Worm (Caenorhabditis elegans): Measurements from ENCODE around the gene Y43C5A.4.

The Y43C5A.4 gene

ce11 chrIV:10277716-10278115 is at the start of gene Y43C5A.4:
Gene Y43C5A.4 (plus strand): TSS chrIV:10278016.
- TF ChIP-seq rcor-1 (GFP tag; IDR thresholded peaks at IDR 0.05): no peak
- TF ChIP-seq dpff-1 (tag; optimal IDR thresholded peaks at IDR 0.05): no peak
- no peak for TF ChIP-seq ekl-4 (GFP tag; IDR thresholded peaks at IDR 0.05)
- no peak for TF ChIP-seq F52B5.7 (tag; optimal IDR thresholded peaks at IDR 0.05)
- no peak for TF ChIP-seq nhr-27 (tag; optimal IDR thresholded peaks at IDR 0.05)
- TF ChIP-seq C17E4.6 (GFP tag; IDR thresholded peaks at IDR 0.05): no peak
- no peak for TF ChIP-seq sea-2 (GFP tag; IDR thresholded peaks at IDR 0.05)
- TF ChIP-seq tlf-1 (GFP tag; optimal IDR thresholded peaks at IDR 0.05): no peak
- TF ChIP-seq lin-54 (GFP tag; optimal IDR thresholded peaks at IDR 0.05): no peak
- no peak for TF ChIP-seq lir-1 (GFP tag; conservative IDR thresholded peaks at IDR 0.05)
- TF ChIP-seq nhr-90 (tag; optimal IDR thresholded peaks at IDR 0.05): no peak
- TF ChIP-seq F23B12.7 (tag; optimal IDR thresholded peaks at IDR 0.05; ENCODE audit: insufficient read depth): no peak
- TF ChIP-seq atf-7 (tag; optimal IDR thresholded peaks at IDR 0.05): no peak
- TF ChIP-seq fkh-3 (tag; optimal IDR thresholded peaks at IDR 0.05): no peak
- no peak for TF ChIP-seq lsl-1 (GFP tag; optimal IDR thresholded peaks at IDR 0.05)
- no peak for TF ChIP-seq egrh-3 (GFP tag; IDR thresholded peaks at IDR 0.05)
- no peak for TF ChIP-seq madf-3 (GFP tag; IDR thresholded peaks at IDR 0.05)
- no peak for TF ChIP-seq zfh-2 (GFP tag; conservative IDR thresholded peaks at IDR 0.05)
- TF ChIP-seq attf-6 (GFP tag; IDR thresholded peaks at IDR 0.05): no peak

DNA sequence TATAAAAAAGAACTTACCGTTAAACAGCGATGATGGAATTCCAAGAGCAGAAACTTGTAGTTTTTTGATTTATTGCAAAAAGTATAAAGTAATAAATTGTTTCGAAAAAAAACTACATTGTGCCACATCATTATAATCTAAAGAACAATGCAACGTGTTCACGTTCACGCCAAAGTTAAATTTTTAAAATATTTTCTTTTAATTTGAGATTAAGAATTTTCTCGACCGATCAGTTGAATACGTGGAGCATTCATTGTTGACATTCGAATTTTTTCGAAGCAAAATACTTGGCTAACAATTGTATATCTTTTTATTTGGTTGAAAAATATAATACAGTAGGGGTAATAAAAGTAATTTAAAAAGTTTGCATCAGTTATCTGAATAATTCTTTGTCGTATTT is 46.8 kb upstream of the Y43C5A.4 start, which contains the start of gene F01G10.5:
TSS of gene F01G10.5 (minus strand) at position 101 of the 400 bp plus-strand sequence.
- no peak for TF ChIP-seq F22D6.2 (tag; optimal IDR thresholded peaks at IDR 0.05)
- TF ChIP-seq lsl-1 (GFP tag; optimal IDR thresholded peaks at IDR 0.05): no peak
- no peak for TF ChIP-seq snpc-1.1 (tag; optimal IDR thresholded peaks at IDR 0.05; ENCODE audit: insufficient read depth)
- no peak for TF ChIP-seq nhr-80 (tag; optimal IDR thresholded peaks at IDR 0.05)
- TF ChIP-seq snpc-3.4 (tag; optimal IDR thresholded peaks at IDR 0.05): no peak
- TF ChIP-seq ztf-18 (tag; optimal IDR thresholded peaks at IDR 0.05): no peak
- TF ChIP-seq ceh-79 (tag; optimal IDR thresholded peaks at IDR 0.05): no peak
- TF ChIP-seq die-1 (tag; optimal IDR thresholded peaks at IDR 0.05): no peak

ce11 chrIV:10232456-10232855 is 45.4 kb upstream of the Y43C5A.4 start, which contains the start of gene F01G10.4:
Gene F01G10.4 (minus strand): TSS chrIV:10232556.
- TF ChIP-seq mes-4 (tag; optimal IDR thresholded peaks at IDR 0.05) (no peak), Y53F4B.3 (GFP tag; IDR thresholded peaks at IDR 0.05) (no peak), lag-1 (GFP tag; IDR thresholded peaks at IDR 0.05) (no peak), madf-10 (tag; optimal IDR thresholded peaks at IDR 0.05) (no peak), attf-6 (GFP tag; IDR thresholded peaks at IDR 0.05) (no peak), C06A6.2 (GFP tag; conservative IDR thresholded peaks at IDR 0.05) (no peak), egl-18 (GFP tag; IDR thresholded peaks at IDR 0.05) (no peak), zim-3 (tag; optimal IDR thresholded peaks at IDR 0.05) (no peak), F55B11.4 (tag; optimal IDR thresholded peaks at IDR 0.05; ENCODE audit: borderline replicate concordance, insufficient read depth) (no peak)

DNA sequence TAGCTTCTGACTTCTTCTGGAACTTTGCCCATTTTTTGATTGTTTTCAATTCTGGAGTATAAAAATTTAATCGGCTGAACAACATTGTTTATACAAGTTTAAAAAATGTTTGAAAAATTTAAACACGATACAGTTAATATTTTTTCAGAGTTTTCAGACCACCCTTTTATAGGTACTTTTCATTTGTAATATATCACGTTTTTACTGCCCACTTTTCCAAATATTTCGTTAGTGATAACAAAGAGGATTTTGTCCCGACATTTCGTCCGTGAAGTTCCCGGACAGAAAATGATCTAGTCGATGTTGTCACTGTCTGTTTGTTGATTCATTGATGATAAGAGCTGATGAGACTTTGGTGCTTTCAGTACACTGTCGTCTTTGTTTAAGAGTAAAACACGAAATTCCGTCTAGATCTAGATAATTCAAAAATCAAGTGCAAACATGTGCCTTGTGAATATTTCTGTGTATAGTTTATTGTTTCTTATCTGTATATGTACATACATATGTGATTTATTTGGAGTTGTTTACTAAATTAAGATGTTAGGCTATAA is 42.5 kb upstream of the Y43C5A.4 start, which contains the start of gene ech-9:
TSS of gene ech-9 (minus strand) at position 51 of the 551 bp plus-strand sequence.
- TF ChIP-seq dox-1 (GFP tag; IDR thresholded peaks at IDR 0.05) (no peak), let-526 (GFP tag; IDR thresholded peaks at IDR 0.05) (no peak), cebp-1 (GFP tag; IDR thresholded peaks at IDR 0.05) (no peak), cebp-1 (tag; optimal IDR thresholded peaks at IDR 0.05) (no peak), ztf-18 (tag; optimal IDR thresholded peaks at IDR 0.05) (no peak), ztf-26 (tag; optimal IDR thresholded peaks at IDR 0.05) (no peak), nhr-80 (tag; optimal IDR thresholded peaks at IDR 0.05) (no peak), Y53F4B.3 (GFP tag; IDR thresholded peaks at IDR 0.05) (no peak), ztf-28 (GFP tag; IDR thresholded peaks at IDR 0.05) (no peak), zfh-2 (GFP tag; conservative IDR thresholded peaks at IDR 0.05) (no peak), ceh-91 (GFP tag; IDR thresholded peaks at IDR 0.05) (no peak), efl-1 (GFP tag; optimal IDR thresholded peaks at IDR 0.05) (no peak), B0035.1 (tag; optimal IDR thresholded peaks at IDR 0.05) (no peak), nfya-1 (tag; optimal IDR thresholded peaks at IDR 0.05; ENCODE audit: borderline replicate concordance, insufficient read depth) (no peak), ztf-6 (GFP tag; IDR thresholded peaks at IDR 0.05) (no peak), lin-26 (GFP tag; IDR thresholded peaks at IDR 0.05) (no peak)
